Worm (Caenorhabditis elegans) whole organism, L4/young adult: ENCODE data around the gene C47E12.9.

Source experiments
- W03F9.2 ChIP-seq: fragments of 150-350 bp; optimal IDR thresholded peaks from 2 replicates; lab custom pipeline; 2014; ENCODE audit warnings: missing biosample characterization, missing genetic modification characterization
- dao-5 ChIP-seq: sonication (generic microtip); optimal IDR thresholded peaks from 2 replicates; lab custom pipeline; 2016; ENCODE audit warnings: missing genotype, missing genetic modification characterization, moderate library complexity, missing compliant biosample characterization
- him-1 ChIP-seq: sonication (generic microtip); optimal IDR thresholded peaks from 2 replicates; lab custom pipeline; 2016; ENCODE audit warnings: missing genotype, missing genetic modification reagents, missing genetic modification characterization, missing compliant biosample characterization

The C47E12.9 gene

ce11 chrIV:9982895-9983294 is 8.4 kb downstream of the C47E12.9 start, which contains the start of gene mam-2:
TSS of gene mam-2 (plus strand) at chrIV:9983195.
- TF ChIP-seq him-1 (tag; lab: Kevin White, UChicago) (no peak), dao-5 (no peak), W03F9.2 (no peak)

- TF ChIP-seq him-1 (tag; lab: Kevin White, UChicago) = no peak
Measured at ce11 chrIV:9989416-9989815, 14.9 kb downstream of the C47E12.9 start.

ce11 chrIV:9993403-9994132 is 19.1 kb downstream of the C47E12.9 start:
- TF ChIP-seq him-1 (tag; lab: Kevin White, UChicago) (no peak), W03F9.2 (peak; percentile 50), dao-5 (no peak)

ce11 chrIV:9994895-9995394 is 20.5 kb downstream of the C47E12.9 start, which contains the start of gene uba-1:
TSS of gene uba-1 (minus strand) at chrIV:9994945.
- no peak for TF ChIP-seq dao-5
- no peak for TF ChIP-seq him-1 (tag; lab: Kevin White, UChicago)
- TF ChIP-seq W03F9.2 = peak; percentile 34

- no peak for TF ChIP-seq dao-5
- TF ChIP-seq him-1 (tag; lab: Kevin White, UChicago) = no peak
- TF ChIP-seq W03F9.2 = no peak
Measured at ce11 chrIV:9998487-9999218, 24.2 kb downstream of the C47E12.9 start, which contains the start of gene pyp-1. TSS of gene pyp-1 (minus strand) at chrIV:9998925.

- TF ChIP-seq him-1 (tag; lab: Kevin White, UChicago) (no peak), W03F9.2 (no peak), dao-5 (no peak)
Measured at ce11 chrIV:10001748-10002147, 27.3 kb downstream of the C47E12.9 start, which contains the start of gene C47E12.3. TSS of gene C47E12.3 (minus strand) at chrIV:10001848.

ce11 chrIV:10003372-10003771 is 28.9 kb downstream of the C47E12.9 start, which contains the start of the genes C47E12.2 and sars-1:
TSS of gene C47E12.2 (minus strand) at chrIV:10003502.
TSS of gene sars-1 (plus strand) at chrIV:10003726.
- no peak for TF ChIP-seq W03F9.2
- TF ChIP-seq him-1 (tag; lab: Kevin White, UChicago) = no peak
- no peak for TF ChIP-seq dao-5

- no peak for TF ChIP-seq dao-5
- TF ChIP-seq him-1 (tag; lab: Kevin White, UChicago) = no peak
- no peak for TF ChIP-seq W03F9.2
Measured at ce11 chrIV:10006792-10007191, 32.3 kb downstream of the C47E12.9 start, which contains the start of gene C47E12.13. TSS of gene C47E12.13 (minus strand) at chrIV:10006892.

ce11 chrIV:10007758-10008157 is 33.3 kb downstream of the C47E12.9 start:
- no peak for TF ChIP-seq him-1 (tag; lab: Kevin White, UChicago)
- no peak for TF ChIP-seq W03F9.2
- TF ChIP-seq dao-5 = no peak

ce11 chrIV:10009536-10009935 is 35.0 kb downstream of the C47E12.9 start, which contains the start of gene magu-4:
TSS of gene magu-4 (plus strand) at chrIV:10009753.
- TF ChIP-seq dao-5 (no peak), W03F9.2 (no peak), him-1 (tag; lab: Kevin White, UChicago) (no peak)

ce11 chrIV:10016977-10017376 is 42.5 kb downstream of the C47E12.9 start, which contains the start of gene ent-7:
TSS of gene ent-7 (plus strand) at chrIV:10017277.
- TF ChIP-seq him-1 (tag; lab: Kevin White, UChicago) = no peak
- TF ChIP-seq W03F9.2 = no peak
- TF ChIP-seq dao-5 = no peak

ce11 chrIV:10017633-10018032 is 43.1 kb downstream of the C47E12.9 start, which contains the start of gene F44D12.2:
TSS of gene F44D12.2 (minus strand) at chrIV:10017733.
- TF ChIP-seq dao-5 (no peak), W03F9.2 (no peak), him-1 (tag; lab: Kevin White, UChicago) (no peak)

- TF ChIP-seq dao-5 (no peak), him-1 (tag; lab: Kevin White, UChicago) (no peak), W03F9.2 (no peak)
Measured at ce11 chrIV:10021283-10021682, 46.8 kb downstream of the C47E12.9 start, which contains the start of gene F44D12.19. TSS of gene F44D12.19 (plus strand) at chrIV:10021583.

- TF ChIP-seq him-1 (tag; lab: Kevin White, UChicago) (no peak), W03F9.2 (no peak), dao-5 (no peak)
Measured at ce11 chrIV:10022991-10023390, 48.5 kb downstream of the C47E12.9 start, which contains the start of gene F44D12.8. TSS of gene F44D12.8 (plus strand) at chrIV:10023291.
